Worm (Caenorhabditis elegans): Measurements from ENCODE around the gene R13A5.10.
"Not testable (repeated sequence)": the region's sequence is repeated elsewhere in the genome, so short reads cannot be mapped to it uniquely, and the experiment has no call there.

- not testable (repeated sequence) for TF ChIP-seq unc-62 (GFP tag; optimal IDR thresholded peaks at IDR 0.05 in 1 of 2); unc-62 (tag; optimal IDR thresholded peaks at IDR 0.05); lin-39 (tag; optimal IDR thresholded peaks at IDR 0.05); lin-13 (GFP tag; optimal IDR thresholded peaks at IDR 0.05); nhr-6 (tag; optimal IDR thresholded peaks at IDR 0.05); nhr-42 (GFP tag; IDR thresholded peaks at IDR 0.05); Y75B8A.6 (GFP tag; IDR thresholded peaks at IDR 0.05); unc-130 (GFP tag; optimal IDR thresholded peaks at IDR 0.05); nhr-76 (tag; optimal IDR thresholded peaks at IDR 0.05); lir-3 (tag; optimal IDR thresholded peaks at IDR 0.05); dmd-9 (GFP tag; IDR thresholded peaks at IDR 0.05); spr-3 (GFP tag; optimal IDR thresholded peaks at IDR 0.05); dpl-1 (GFP tag; optimal IDR thresholded peaks at IDR 0.05); dve-1 (tag; optimal IDR thresholded peaks at IDR 0.05; ENCODE audit: insufficient read depth); nhr-237 (tag; optimal IDR thresholded peaks at IDR 0.05)
Observed at ce11 chrIII:7594482-7594881, 11.7 kb upstream of the R13A5.10 start, which contains the start of gene Y80D4G.2.

Measured in whole organism, L4 larva.